Worm (Caenorhabditis elegans): ENCODE results near the gene dlat-1.
A peak's percentile ranks its signal among the peaks of the same experiment; 100 is the strongest.

The dlat-1 gene

DNA sequence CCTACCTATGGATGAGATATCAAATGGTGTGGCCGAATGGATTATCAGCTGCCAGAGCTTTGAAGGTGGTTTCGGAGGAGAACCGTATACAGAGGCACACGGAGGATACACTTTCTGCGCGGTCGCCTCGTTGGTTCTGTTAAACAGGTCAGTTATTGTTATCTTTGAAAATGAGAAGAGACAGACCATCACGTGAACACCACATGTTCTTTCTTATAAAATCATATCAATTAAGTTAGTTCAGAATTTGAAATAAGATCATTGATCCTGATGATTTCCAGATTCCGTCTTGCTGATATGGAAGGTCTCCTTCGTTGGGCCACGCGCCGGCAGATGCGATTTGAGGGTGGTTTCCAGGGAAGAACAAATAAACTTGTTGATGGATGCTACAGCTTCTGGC is 1.6 kb upstream of the dlat-1 start (continued):
- no peak for TF ChIP-seq mep-1 (tag; optimal IDR thresholded peaks at IDR 0.05)
- no peak for TF ChIP-seq ceh-62 (tag; optimal IDR thresholded peaks at IDR 0.05)
- no peak for TF ChIP-seq aly-2 (tag; optimal IDR thresholded peaks at IDR 0.05)
- TF ChIP-seq dve-1 (tag; optimal IDR thresholded peaks at IDR 0.05; ENCODE audit: insufficient read depth) = no peak
- TF ChIP-seq php-3 (GFP tag; IDR thresholded peaks at IDR 0.05) = no peak
- peak; percentile 37 for TF ChIP-seq nhr-28 (tag; optimal IDR thresholded peaks at IDR 0.05)

- TF ChIP-seq mdt-29 (GFP tag; IDR thresholded peaks at IDR 0.05) = no peak
- peak; percentile 51 for TF ChIP-seq set-16 (GFP tag; IDR thresholded peaks at IDR 0.05)
Measured at ce11 chrV:14446453-14446852, 637 bp downstream of the dlat-1 start.

DNA sequence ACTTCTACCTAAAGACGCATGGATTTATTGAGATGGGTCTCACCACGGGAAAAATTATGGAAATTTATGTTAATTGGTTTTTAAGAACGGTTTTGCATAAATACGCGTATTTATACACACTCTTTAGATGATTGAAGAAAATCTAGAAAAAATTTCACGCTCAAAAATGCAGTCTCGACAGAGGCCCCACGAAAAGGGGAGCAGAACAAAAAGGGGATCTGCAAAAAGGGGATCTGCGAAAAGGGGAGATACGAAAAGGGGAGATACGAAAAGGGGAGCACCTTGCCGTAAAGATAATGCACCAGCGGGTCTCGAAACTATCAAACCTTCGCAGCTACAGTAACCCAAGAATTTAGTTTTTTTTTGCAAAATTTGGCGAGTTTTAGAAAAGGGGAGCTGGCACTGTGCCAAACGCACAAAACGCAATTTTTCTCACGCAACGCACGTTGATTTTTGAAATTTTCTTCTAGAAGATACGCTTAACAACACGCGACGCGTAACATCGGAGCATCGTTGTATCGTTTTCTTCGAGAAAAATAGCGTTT is 3.5 kb downstream of the dlat-1 start:
- peak; percentile 53 for TF ChIP-seq mes-2 (tag; optimal IDR thresholded peaks at IDR 0.05; ENCODE audit: poor library complexity, severe bottlenecking)

DNA sequence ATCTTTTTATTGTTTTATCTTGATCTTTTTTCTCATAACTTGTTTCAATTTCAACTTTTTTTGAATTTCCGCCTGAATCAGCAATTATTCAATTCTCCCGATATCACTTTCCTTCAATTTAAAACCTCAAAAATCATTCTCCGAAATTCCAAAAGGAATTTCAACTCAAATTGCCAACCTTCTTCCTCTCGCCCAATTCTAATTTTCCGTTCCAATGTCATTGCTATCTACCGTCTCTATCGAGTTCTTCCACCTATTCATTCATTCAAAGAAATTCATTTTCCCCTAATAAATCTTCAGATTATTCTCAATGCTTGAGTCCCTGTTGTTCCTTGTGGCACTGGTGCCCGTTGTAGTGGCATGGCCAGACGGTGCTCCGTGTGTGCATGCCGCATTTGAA is 6.2 kb downstream of the dlat-1 start, which contains the start of gene F23B12.4:
Gene F23B12.4, plus strand, starts transcription at position 301 of the 400 bp plus-strand sequence.
- TF ChIP-seq mdl-1 (tag; optimal IDR thresholded peaks at IDR 0.05) (no peak), Y48G9A.11 (GFP tag; IDR thresholded peaks at IDR 0.05) (no peak), Y5F2A.4 (GFP tag; optimal IDR thresholded peaks at IDR 0.05) (no peak), snpc-1.2 (GFP tag; IDR thresholded peaks at IDR 0.05) (no peak), dmd-9 (GFP tag; IDR thresholded peaks at IDR 0.05) (no peak), daf-16 (GFP tag; optimal IDR thresholded peaks at IDR 0.05) (no peak), daf-16 (tag; optimal IDR thresholded peaks at IDR 0.05) (no peak), mes-2 (tag; optimal IDR thresholded peaks at IDR 0.05; ENCODE audit: poor library complexity, severe bottlenecking) (no peak), ceh-28 (tag; optimal IDR thresholded peaks at IDR 0.05) (no peak), nhr-25 (tag; optimal IDR thresholded peaks at IDR 0.05; ENCODE audit: borderline replicate concordance, insufficient read depth) (no peak), hlh-11 (tag; optimal IDR thresholded peaks at IDR 0.05) (no peak), ces-1 (GFP tag; optimal IDR thresholded peaks at IDR 0.05) (no peak), lsy-2 (tag; optimal IDR thresholded peaks at IDR 0.05) (no peak), zip-2 (tag; optimal IDR thresholded peaks at IDR 0.05) (no peak), lin-29 (GFP tag; IDR thresholded peaks at IDR 0.05) (no peak), nhr-28 (tag; optimal IDR thresholded peaks at IDR 0.05) (no peak)

ce11 chrV:14439236-14439635 is 7.9 kb downstream of the dlat-1 start:
- peak in 1 of 2 experiments; percentile 97 for TF ChIP-seq unc-62 (GFP tag; optimal IDR thresholded peaks at IDR 0.05 in 1 of 2)
- TF ChIP-seq unc-62 (tag; optimal IDR thresholded peaks at IDR 0.05) = no peak
- TF ChIP-seq R02D3.7 (tag; optimal IDR thresholded peaks at IDR 0.05) = no peak
- no peak for TF ChIP-seq hlh-11 (tag; optimal IDR thresholded peaks at IDR 0.05)
- TF ChIP-seq nhr-102 (tag; optimal IDR thresholded peaks at IDR 0.05) = no peak
- TF ChIP-seq aha-1 (tag) = peak; percentile 55
- TF ChIP-seq Y75B8A.6 (GFP tag; IDR thresholded peaks at IDR 0.05) = no peak
- no peak for TF ChIP-seq nhr-10 (tag; optimal IDR thresholded peaks at IDR 0.05)
- TF ChIP-seq F37D6.2 (tag; optimal IDR thresholded peaks at IDR 0.05) = no peak
- TF ChIP-seq dmd-9 (GFP tag; IDR thresholded peaks at IDR 0.05) = no peak
- no peak for TF ChIP-seq zfp-3 (GFP tag; conservative IDR thresholded peaks at IDR 0.05)
- no peak for TF ChIP-seq ces-1 (GFP tag; optimal IDR thresholded peaks at IDR 0.05)

Measured in whole organism, L4 larva.